Fruit fly (Drosophila melanogaster) Kc167 (cell line): Measurements from ENCODE around the gene inaE.

Experiments used
- Myc ChIP-seq: fragments of >200 bp; optimal IDR thresholded peaks from 2 replicates; lab custom pipeline; 2017; ENCODE audit warnings: missing external identifiers
- Sin3A ChIP-seq: fragments of >200 bp; optimal IDR thresholded peaks from 2 replicates; lab custom pipeline; 2018; ENCODE audit warnings: missing external identifiers
- h ChIP-seq: fragments of >200 bp; optimal IDR thresholded peaks from 3 replicates; lab custom pipeline; 2018; ENCODE audit warnings: missing external identifiers
- insv ChIP-seq: fragments of >200 bp; optimal IDR thresholded peaks from 3 replicates; lab custom pipeline; 2018; ENCODE audit warnings: missing external identifiers
- psq ChIP-seq: fragments of >200 bp; optimal IDR thresholded peaks from 2 replicates; lab custom pipeline; 2017; ENCODE audit warnings: missing external identifiers
- ttk ChIP-seq: sonication (Bioruptor generic); optimal IDR thresholded peaks from 2 replicates; lab custom pipeline; 2017; ENCODE audit warnings: missing external identifiers

- no peak for TF ChIP-seq h (lab: Kevin White, UChicago)
- TF ChIP-seq Myc (lab: Kevin White, UChicago): no peak
- no peak for TF ChIP-seq insv (lab: Kevin White, UChicago)
- no peak for TF ChIP-seq psq (lab: Kevin White, UChicago)
- no peak for TF ChIP-seq Sin3A
- no peak for TF ChIP-seq ttk (lab: Kevin White, UChicago)
These were observed 62.2 kb downstream of the inaE start, which contains the start of gene AMPdeam for dm6 chrX:13845728-13846127.
